Worm (Caenorhabditis elegans): ENCODE results near the gene crm-1.

The crm-1 gene

ce11 chrV:10368256-10368655 lies 36.3 kb upstream of the crm-1 start, which contains the start of gene sri-20:
sri-20 (plus strand) TSS chrV:10368556.
- TF ChIP-seq nhr-28 (tag; optimal IDR thresholded peaks at IDR 0.05) (no peak), unc-62 (GFP tag; optimal IDR thresholded peaks at IDR 0.05) (no peak), lsy-2 (tag; optimal IDR thresholded peaks at IDR 0.05) (no peak), nhr-237 (tag; optimal IDR thresholded peaks at IDR 0.05) (no peak), blmp-1 (tag; optimal IDR thresholded peaks at IDR 0.05) (no peak), ces-1 (GFP tag; optimal IDR thresholded peaks at IDR 0.05) (no peak), zip-8 (tag; optimal IDR thresholded peaks at IDR 0.05) (no peak), mls-2 (tag; optimal IDR thresholded peaks at IDR 0.05) (no peak), nhr-76 (tag; optimal IDR thresholded peaks at IDR 0.05) (no peak), flh-1 (GFP tag; optimal IDR thresholded peaks at IDR 0.05) (no peak), sem-2 (GFP tag; optimal IDR thresholded peaks at IDR 0.05) (no peak), bed-3 (GFP tag; optimal IDR thresholded peaks at IDR 0.05) (no peak), ham-2 (GFP tag; optimal IDR thresholded peaks at IDR 0.05) (no peak), ztf-11 (tag; optimal IDR thresholded peaks at IDR 0.05) (no peak)

- no peak for TF ChIP-seq elt-1 (tag; optimal IDR thresholded peaks at IDR 0.05; ENCODE audit: borderline replicate concordance, insufficient read depth)
- no peak for TF ChIP-seq sptf-1 (tag; optimal IDR thresholded peaks at IDR 0.05)
- TF ChIP-seq ceh-43 (GFP tag; optimal IDR thresholded peaks at IDR 0.05): no peak
- TF ChIP-seq cnd-1 (tag; optimal IDR thresholded peaks at IDR 0.05): no peak
- TF ChIP-seq ces-1 (GFP tag; optimal IDR thresholded peaks at IDR 0.05): no peak
- TF ChIP-seq nhr-12 (tag; optimal IDR thresholded peaks at IDR 0.05): no peak
- TF ChIP-seq lin-32 (GFP tag; optimal IDR thresholded peaks at IDR 0.05): no peak
- TF ChIP-seq nhr-2 (tag; optimal IDR thresholded peaks at IDR 0.05): no peak
- no peak for TF ChIP-seq bed-3 (GFP tag; optimal IDR thresholded peaks at IDR 0.05)
- TF ChIP-seq mab-5 (tag; optimal IDR thresholded peaks at IDR 0.05): no peak
- TF ChIP-seq ztf-11 (tag; optimal IDR thresholded peaks at IDR 0.05): no peak
These were observed 31.9 kb upstream of the crm-1 start for ce11 chrV:10363834-10364233.

- TF ChIP-seq lsy-2 (tag; optimal IDR thresholded peaks at IDR 0.05): peak; percentile 68
- TF ChIP-seq tbx-8 (GFP tag; optimal IDR thresholded peaks at IDR 0.05): no peak
- no peak for TF ChIP-seq sptf-1 (tag; optimal IDR thresholded peaks at IDR 0.05)
- TF ChIP-seq ces-1 (GFP tag; optimal IDR thresholded peaks at IDR 0.05): peak; percentile 89
- no peak for TF ChIP-seq cnd-1 (tag; optimal IDR thresholded peaks at IDR 0.05)
- TF ChIP-seq hlh-1 (tag; optimal IDR thresholded peaks at IDR 0.05): peak; percentile 10
- no peak for TF ChIP-seq sem-2 (GFP tag; optimal IDR thresholded peaks at IDR 0.05)
- no peak for TF ChIP-seq elt-3 (tag; optimal IDR thresholded peaks at IDR 0.05)
- no peak for TF ChIP-seq nhr-76 (tag; optimal IDR thresholded peaks at IDR 0.05)
- TF ChIP-seq mab-5 (tag; optimal IDR thresholded peaks at IDR 0.05): no peak
- TF ChIP-seq bed-3 (GFP tag; optimal IDR thresholded peaks at IDR 0.05): no peak
- TF ChIP-seq ceh-83 (GFP tag; optimal IDR thresholded peaks at IDR 0.05): no peak
- TF ChIP-seq unc-62 (GFP tag; optimal IDR thresholded peaks at IDR 0.05): no peak
- TF ChIP-seq unc-120 (tag; optimal IDR thresholded peaks at IDR 0.05; ENCODE audit: poor library complexity, severe bottlenecking): no peak
- TF ChIP-seq nhr-12 (tag; optimal IDR thresholded peaks at IDR 0.05): no peak
- TF ChIP-seq M03D4.4 (tag; optimal IDR thresholded peaks at IDR 0.05): no peak
- TF ChIP-seq ztf-11 (tag; optimal IDR thresholded peaks at IDR 0.05): no peak
- no peak for TF ChIP-seq nhr-28 (tag; optimal IDR thresholded peaks at IDR 0.05)
- no peak for TF ChIP-seq drap-1 (GFP tag; optimal IDR thresholded peaks at IDR 0.05)
- no peak for TF ChIP-seq elt-1 (tag; optimal IDR thresholded peaks at IDR 0.05; ENCODE audit: borderline replicate concordance, insufficient read depth)
- no peak for TF ChIP-seq ham-2 (GFP tag; optimal IDR thresholded peaks at IDR 0.05)
- no peak for TF ChIP-seq lin-32 (GFP tag; optimal IDR thresholded peaks at IDR 0.05)
- peak; percentile 54 for TF ChIP-seq mep-1 (tag; optimal IDR thresholded peaks at IDR 0.05)
- no peak for TF ChIP-seq ceh-43 (GFP tag; optimal IDR thresholded peaks at IDR 0.05)
- TF ChIP-seq ceh-39 (tag; optimal IDR thresholded peaks at IDR 0.05): peak; percentile 18
- no peak for TF ChIP-seq unc-39 (tag; optimal IDR thresholded peaks at IDR 0.05)
- peak; percentile 18 for TF ChIP-seq pha-4 (tag; optimal IDR thresholded peaks at IDR 0.05)
- TF ChIP-seq mls-2 (tag; optimal IDR thresholded peaks at IDR 0.05): no peak
- TF ChIP-seq blmp-1 (tag; optimal IDR thresholded peaks at IDR 0.05): no peak
- TF ChIP-seq zip-8 (tag; optimal IDR thresholded peaks at IDR 0.05): no peak
- TF ChIP-seq nhr-237 (tag; optimal IDR thresholded peaks at IDR 0.05): peak; percentile 32
- no peak for TF ChIP-seq flh-1 (GFP tag; optimal IDR thresholded peaks at IDR 0.05)
- peak; percentile 23 for TF ChIP-seq lin-13 (tag; optimal IDR thresholded peaks at IDR 0.05)
These were observed 30.0 kb upstream of the crm-1 start, which contains the start of gene cash-1 for ce11 chrV:10361830-10362397. cash-1 (plus strand) TSS chrV:10362261.

Measured in whole organism, mixed stage, embryonic.